Fruit fly (Drosophila melanogaster) whole organism, embryonic: ENCODE data around the gene mRpS33.

Experiments used
- Asciz ChIP-seq: fragments of 200-800 bp; sonication (Bioruptor generic); optimal IDR thresholded peaks from 2 replicates; lab custom pipeline; 2017; ENCODE audit warnings: missing biosample characterization, mild to moderate bottlenecking, missing genetic modification characterization, missing genetic modification reagents
- Atf-2 ChIP-seq: fragments of 200-800 bp; sonication (Bioruptor generic); optimal IDR thresholded peaks from 2 replicates; lab custom pipeline; 2016; ENCODE audit warnings: missing biosample characterization, missing genetic modification characterization
- B-H2 ChIP-seq: fragments of 200-800 bp; sonication (Bioruptor generic); optimal IDR thresholded peaks from 2 replicates; lab custom pipeline; 2018; ENCODE audit warnings: missing biosample characterization, mild to moderate bottlenecking, missing genetic modification characterization
- Bdp1 ChIP-seq: fragments of 200-800 bp; sonication (Bioruptor generic); optimal IDR thresholded peaks from 3 replicates; lab custom pipeline; 2016; ENCODE audit warnings: missing biosample characterization, missing genetic modification characterization
- CG10321 ChIP-seq: fragments of 200-800 bp; sonication (Bioruptor generic); IDR thresholded peaks from 2 replicates; pipeline ENCODE4 v1.3.6; 2022; ENCODE audit warnings: missing biosample characterization, missing genetic modification characterization
- CG10462 ChIP-seq: fragments of 200-800 bp; sonication (Bioruptor generic); optimal IDR thresholded peaks from 2 replicates; lab custom pipeline; 2016; ENCODE audit warnings: missing biosample characterization, missing genetic modification characterization
- CG12219 ChIP-seq: fragments of 200-800 bp; sonication (Bioruptor generic); optimal IDR thresholded peaks from 3 replicates; lab custom pipeline; 2018; ENCODE audit warnings: missing biosample characterization, mild to moderate bottlenecking, missing genetic modification characterization
- CG12236 ChIP-seq: fragments of 200-800 bp; sonication (Bioruptor generic); optimal IDR thresholded peaks from 2 replicates; lab custom pipeline; 2016; ENCODE audit warnings: missing biosample characterization, missing genetic modification characterization
- CG12391 ChIP-seq: fragments of 200-800 bp; sonication (Bioruptor generic); optimal IDR thresholded peaks from 3 replicates; lab custom pipeline; 2018; ENCODE audit warnings: missing biosample characterization, mild to moderate bottlenecking, missing genetic modification characterization, moderate library complexity
- CG15269 ChIP-seq: fragments of 200-800 bp; sonication (Bioruptor generic); optimal IDR thresholded peaks from 2 replicates; lab custom pipeline; 2018; ENCODE audit warnings: missing biosample characterization, mild to moderate bottlenecking, missing genetic modification characterization, moderate library complexity
- CG1647 ChIP-seq: fragments of 200-800 bp; sonication (Bioruptor generic); optimal IDR thresholded peaks from 3 replicates; lab custom pipeline; 2016; ENCODE audit warnings: missing biosample characterization, missing genetic modification characterization
- CG17361 ChIP-seq: fragments of 200-800 bp; sonication (Bioruptor generic); IDR thresholded peaks from 3 replicates; pipeline ENCODE4 v1.3.6; 2022; ENCODE audit warnings: missing biosample characterization, missing genetic modification characterization
- CG17568 ChIP-seq: fragments of 200-800 bp; sonication (Bioruptor generic); optimal IDR thresholded peaks from 2 replicates; lab custom pipeline; 2018; ENCODE audit warnings: missing biosample characterization, mild to moderate bottlenecking, missing genetic modification characterization, moderate library complexity
- CG18619 ChIP-seq: fragments of 200-800 bp; sonication (Bioruptor generic); optimal IDR thresholded peaks from 3 replicates; lab custom pipeline; 2017; ENCODE audit warnings: missing biosample characterization, mild to moderate bottlenecking, missing genetic modification characterization
- CG2875 ChIP-seq: fragments of 200-800 bp; sonication (Bioruptor generic); optimal IDR thresholded peaks from 2 replicates; lab custom pipeline; 2017; ENCODE audit warnings: missing biosample characterization, mild to moderate bottlenecking, missing genetic modification characterization, missing genetic modification reagents
- CG3065 ChIP-seq: fragments of 200-800 bp; sonication (Bioruptor generic); optimal IDR thresholded peaks from 2 replicates; lab custom pipeline; 2016; ENCODE audit warnings: missing biosample characterization, missing genetic modification characterization
- CG32532 ChIP-seq: fragments of 200-800 bp; sonication (Bioruptor generic); IDR thresholded peaks from 2 replicates; pipeline ENCODE4 v1.3.6; 2022; ENCODE audit warnings: missing biosample characterization, missing genetic modification characterization
- CG33213 ChIP-seq: fragments of 200-800 bp; sonication (Bioruptor generic); optimal IDR thresholded peaks from 3 replicates; lab custom pipeline; 2016; ENCODE audit warnings: missing biosample characterization, missing genetic modification characterization
- CG3995 ChIP-seq: fragments of 200-800 bp; sonication (Bioruptor generic); optimal IDR thresholded peaks from 3 replicates; lab custom pipeline; 2016; ENCODE audit warnings: missing biosample characterization, missing genetic modification characterization
- CG8281 ChIP-seq: fragments of 200-800 bp; sonication (Bioruptor generic); optimal IDR thresholded peaks from 2 replicates; lab custom pipeline; 2018; ENCODE audit warnings: missing biosample characterization, mild to moderate bottlenecking, missing genetic modification characterization, moderate library complexity
- Dp ChIP-seq: fragments of 200-800 bp; sonication (Bioruptor generic); optimal IDR thresholded peaks from 2 replicates; lab custom pipeline; 2018; ENCODE audit warnings: missing biosample characterization, mild to moderate bottlenecking, missing genetic modification characterization, moderate library complexity
- Dref ChIP-seq: fragments of 200-800 bp; sonication (Bioruptor generic); IDR thresholded peaks from 2 replicates; pipeline ENCODE4 v1.3.6; 2022; ENCODE audit warnings: missing biosample characterization, missing genetic modification characterization
- Fer2 ChIP-seq: fragments of 200-800 bp; sonication (Bioruptor generic); optimal IDR thresholded peaks from 2 replicates; lab custom pipeline; 2018; ENCODE audit warnings: missing biosample characterization, mild to moderate bottlenecking, missing genetic modification characterization, moderate library complexity
- GATAe ChIP-seq: fragments of 200-800 bp; sonication (Bioruptor generic); conservative IDR thresholded peaks from 2 replicates; pipeline ENCODE4 v1.3.6; 2022; ENCODE audit warnings: missing biosample characterization, missing genetic modification characterization
- HmgZ ChIP-seq: fragments of 200-800 bp; sonication (Bioruptor generic); optimal IDR thresholded peaks from 2 replicates; lab custom pipeline; 2018; ENCODE audit warnings: missing biosample characterization, mild to moderate bottlenecking, missing genetic modification characterization
- Jarid2 ChIP-seq: fragments of 200-800 bp; sonication (Bioruptor generic); optimal IDR thresholded peaks from 3 replicates; lab custom pipeline; 2017; ENCODE audit warnings: mild to moderate bottlenecking, missing biosample characterization, missing genetic modification reagents, missing genetic modification characterization
- Mad ChIP-seq: fragments of 200-800 bp; sonication (Bioruptor generic); optimal IDR thresholded peaks from 2 replicates; lab custom pipeline; 2016; ENCODE audit warnings: missing biosample characterization, missing genetic modification characterization
- Med ChIP-seq: fragments of 200-800 bp; sonication (Bioruptor generic); peaks from one replicate; lab custom pipeline; 2016; ENCODE audit warnings: missing biosample characterization, missing genetic modification characterization, mild to moderate bottlenecking, inconsistent platforms, moderate library complexity
- Trl ChIP-seq, 3 experiments: fragments of >200 bp in 2 of 3; fragments of 200-800 bp in 1 of 3; sonication (Bioruptor generic) in 1 of 3; optimal IDR thresholded peaks; 2 replicates in 1 of 3; 3 replicates in 2 of 3; lab custom pipeline; 2016 to 2017; ENCODE audit warnings: missing biosample characterization in 1 of 3, missing genetic modification characterization in 1 of 3
- ato ChIP-seq: fragments of 200-800 bp; sonication (Bioruptor generic); IDR thresholded peaks from 2 replicates; pipeline ENCODE4 v1.3.6; 2022; ENCODE audit warnings: missing biosample characterization, missing genetic modification characterization; ENCODE audit not compliant: partially characterized antibody
- bigmax ChIP-seq: fragments of 200-800 bp; sonication (Bioruptor generic); optimal IDR thresholded peaks from 2 replicates; lab custom pipeline; 2018; ENCODE audit warnings: missing biosample characterization, mild to moderate bottlenecking, missing genetic modification characterization
- chif ChIP-seq, 2 experiments: fragments of 200-800 bp; sonication (Bioruptor generic); optimal IDR thresholded peaks; 3 replicates each; lab custom pipeline; 2016; ENCODE audit warnings: missing biosample characterization in 2 of 2, missing genetic modification characterization in 2 of 2
- cwo ChIP-seq: fragments of 200-800 bp; sonication (Bioruptor generic); optimal IDR thresholded peaks from 3 replicates; lab custom pipeline; 2017; ENCODE audit warnings: missing biosample characterization, missing genetic modification characterization, mild to moderate bottlenecking, moderate library complexity, missing genetic modification reagents
- dm ChIP-seq: fragments of 200-800 bp; sonication (Bioruptor generic); optimal IDR thresholded peaks from 3 replicates; lab custom pipeline; 2016; ENCODE audit warnings: missing biosample characterization, missing genetic modification characterization
- inv ChIP-seq: fragments of 200-800 bp; sonication (Bioruptor generic); IDR thresholded peaks from 2 replicates; pipeline ENCODE4 v1.3.6; 2022; ENCODE audit warnings: missing biosample characterization, missing genetic modification characterization; ENCODE audit not compliant: partially characterized antibody
- jigr1 ChIP-seq: fragments of 200-800 bp; sonication (Bioruptor generic); IDR thresholded peaks from 3 replicates; pipeline ENCODE4 v1.3.6; 2022; ENCODE audit warnings: missing biosample characterization, missing genetic modification characterization
- ken ChIP-seq: fragments of 200-800 bp; sonication (Bioruptor generic); IDR thresholded peaks from 3 replicates; pipeline ENCODE4 v1.3.6; 2022; ENCODE audit warnings: missing biosample characterization, missing genetic modification characterization
- mam ChIP-seq: fragments of 200-800 bp; sonication (Bioruptor generic); optimal IDR thresholded peaks from 3 replicates; lab custom pipeline; 2016; ENCODE audit warnings: missing biosample characterization, missing genetic modification characterization
- nerfin-1 ChIP-seq: fragments of 200-800 bp; sonication (Bioruptor generic); optimal IDR thresholded peaks from 3 replicates; lab custom pipeline; 2019; ENCODE audit warnings: missing biosample characterization, mild to moderate bottlenecking, missing genetic modification characterization, moderate library complexity
- pzg ChIP-seq: fragments of 200-800 bp; sonication (Bioruptor generic); optimal IDR thresholded peaks from 3 replicates; lab custom pipeline; 2018; ENCODE audit warnings: missing biosample characterization, mild to moderate bottlenecking, missing genetic modification characterization, moderate library complexity
- rib ChIP-seq: fragments of 200-800 bp; sonication (Bioruptor generic); IDR thresholded peaks from 2 replicates; pipeline ENCODE4 v1.3.6; 2022; ENCODE audit warnings: missing biosample characterization, missing genetic modification characterization
- shn ChIP-seq: fragments of 200-800 bp; sonication (Bioruptor generic); optimal IDR thresholded peaks from 3 replicates; lab custom pipeline; 2016; ENCODE audit warnings: missing biosample characterization, missing genetic modification characterization
- slp2 ChIP-seq: fragments of 200-800 bp; sonication (Bioruptor generic); optimal IDR thresholded peaks from 2 replicates; lab custom pipeline; 2016; ENCODE audit warnings: missing biosample characterization, missing genetic modification characterization
- sna ChIP-seq: fragments of 200-800 bp; sonication (Bioruptor generic); IDR thresholded peaks from 2 replicates; pipeline ENCODE4 v1.3.6; 2022; ENCODE audit warnings: missing biosample characterization, missing genetic modification characterization; ENCODE audit not compliant: partially characterized antibody
- tio ChIP-seq: fragments of 200-800 bp; sonication (Bioruptor generic); optimal IDR thresholded peaks from 2 replicates; lab custom pipeline; 2017; ENCODE audit warnings: missing biosample characterization, missing genetic modification characterization, inconsistent platforms
- tup ChIP-seq: fragments of 200-800 bp; sonication (Bioruptor generic); optimal IDR thresholded peaks from 2 replicates; lab custom pipeline; 2016; ENCODE audit warnings: missing biosample characterization, mild to moderate bottlenecking, missing genetic modification characterization, moderate library complexity
- unc-4 ChIP-seq: fragments of 200-800 bp; sonication (Bioruptor generic); IDR thresholded peaks from 2 replicates; pipeline ENCODE4 v1.3.6; 2022; ENCODE audit warnings: missing biosample characterization, missing genetic modification characterization; ENCODE audit not compliant: partially characterized antibody
- wor ChIP-seq: fragments of 200-800 bp; sonication (Bioruptor generic); IDR thresholded peaks from 2 replicates; pipeline ENCODE4 v1.3.6; 2022; ENCODE audit warnings: missing biosample characterization, missing genetic modification characterization
- z ChIP-seq: fragments of 200-800 bp; sonication (Bioruptor generic); IDR thresholded peaks from 3 replicates; pipeline ENCODE4 v1.3.6; 2022; ENCODE audit warnings: missing biosample characterization, missing genetic modification characterization

mRpS33 gene

DNA sequence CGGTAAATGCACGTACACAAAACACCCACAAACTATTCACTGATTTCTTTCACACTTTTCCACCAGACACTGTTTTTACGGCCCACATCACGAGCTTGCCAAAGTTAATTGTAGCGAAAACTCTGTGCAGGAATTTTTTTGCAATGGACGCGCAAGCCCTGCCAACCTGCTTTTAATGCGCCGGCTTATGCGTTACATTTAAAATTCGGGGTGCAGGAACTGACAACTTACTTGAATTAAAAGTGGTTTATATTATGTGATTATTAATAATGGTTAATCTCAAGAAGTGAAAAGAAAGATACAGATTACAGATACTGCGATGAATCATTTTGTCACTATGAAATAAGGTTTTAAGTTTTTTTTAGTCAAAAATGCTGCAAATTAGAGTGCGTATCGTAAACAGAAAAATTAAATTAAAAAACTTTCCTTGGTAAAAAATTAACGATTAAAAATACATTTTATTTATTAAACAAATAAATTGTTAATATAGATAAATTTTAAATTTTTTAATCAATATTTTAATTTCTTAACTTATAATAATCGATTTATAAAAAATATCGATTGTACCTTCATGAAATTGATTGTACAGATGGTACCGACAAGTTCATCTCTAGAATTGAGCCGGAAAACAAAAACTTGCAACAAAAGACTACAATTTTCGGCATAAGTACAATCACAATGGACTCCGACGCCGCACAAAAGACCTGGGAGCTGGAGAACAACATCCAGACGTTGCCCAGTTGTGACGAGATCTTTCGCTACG lies 33.3 kb upstream of the mRpS33 start, which contains the start of the genes CG42232 and CSN5 (continued):
- peak; percentile 9 for TF ChIP-seq tup (GFP tag; lab: Kevin White, UChicago)
- TF ChIP-seq CG10321 (GFP tag; lab: Robert Waterston, UW) = no peak
- no peak for TF ChIP-seq ato (GFP tag; lab: Robert Waterston, UW)
- TF ChIP-seq Jarid2 (GFP tag; lab: Kevin White, UChicago) = no peak
- peak; percentile 47 for TF ChIP-seq Mad (GFP tag; lab: Kevin White, UChicago)
- peak; percentile 45 for TF ChIP-seq CG3995 (GFP tag; lab: Kevin White, UChicago)
- TF ChIP-seq slp2 (GFP tag; lab: Kevin White, UChicago) = no peak
- peak; percentile 22 for TF ChIP-seq Atf-2 (GFP tag; lab: Kevin White, UChicago)
- TF ChIP-seq CG1647 (GFP tag; lab: Kevin White, UChicago) = peak; percentile 46
- TF ChIP-seq GATAe = no peak
- TF ChIP-seq CG10462 (GFP tag; lab: Kevin White, UChicago) = peak; percentile 45
- TF ChIP-seq CG32532 = peak; percentile 57
- TF ChIP-seq wor (GFP tag; lab: Robert Waterston, UW) = no peak
- TF ChIP-seq Fer2 = peak; percentile 47
- peak; percentile 99 for TF ChIP-seq nerfin-1 (tag; lab: Kevin White, UChicago)
- no peak for TF ChIP-seq CG33213 (GFP tag; lab: Kevin White, UChicago)
- TF ChIP-seq CG17568 = no peak
- peak; percentile 82 for TF ChIP-seq CG12391 (tag; lab: Kevin White, UChicago)
- TF ChIP-seq mam (GFP tag; lab: Kevin White, UChicago) = peak; percentile 69
- TF ChIP-seq CG12219 (GFP tag; lab: Kevin White, UChicago) = no peak
- TF ChIP-seq jigr1 (GFP tag; lab: Robert Waterston, UW) = no peak
- 0 out of 2 replicates have a peak, but pooled peaks have one; percentile 30 for TF ChIP-seq rib
- TF ChIP-seq ken (GFP tag; lab: Robert Waterston, UW) = no peak
- peak; percentile 46 for TF ChIP-seq Dp
- no peak for TF ChIP-seq Trl (optimal IDR thresholded peaks at IDR 0.05; lab: Kevin White, UChicago)
- TF ChIP-seq Trl (GFP tag; optimal IDR thresholded peaks at IDR 0.05; lab: Kevin White, UChicago) = peak; percentile 40
- no peak for TF ChIP-seq Med (GFP tag; lab: Kevin White, UChicago)
- TF ChIP-seq HmgZ (tag; lab: Kevin White, UChicago) = peak; percentile 25
- no peak for TF ChIP-seq B-H2 (GFP tag; lab: Kevin White, UChicago)
- peak; percentile 28 for TF ChIP-seq dm (GFP tag; lab: Kevin White, UChicago)
- TF ChIP-seq chif (GFP tag; optimal IDR thresholded peaks at IDR 0.05; lab: Kevin White, UChicago) = peak; percentile 28 to 45
- no peak for TF ChIP-seq CG8281 (tag; lab: Kevin White, UChicago)
- TF ChIP-seq Dref (GFP tag; lab: Robert Waterston, UW) = peak; percentile 60
- TF ChIP-seq CG2875 = peak; percentile 26
- TF ChIP-seq bigmax (GFP tag; lab: Kevin White, UChicago) = no peak
- TF ChIP-seq Asciz (GFP tag; lab: Kevin White, UChicago) = peak; percentile 39
- peak; percentile 41 for TF ChIP-seq tio (GFP tag; lab: Kevin White, UChicago)
- no peak; the same call in 2 of the 3 replicates for TF ChIP-seq CG17361
- no peak for TF ChIP-seq sna (GFP tag; lab: Robert Waterston, UW)
- no peak for TF ChIP-seq CG12236 (GFP tag; lab: Kevin White, UChicago)
- no peak for TF ChIP-seq z (GFP tag; lab: Robert Waterston, UW)
- TF ChIP-seq CG18619 (GFP tag; lab: Kevin White, UChicago) = peak; percentile 9
- TF ChIP-seq unc-4 (GFP tag; lab: Robert Waterston, UW) = peak; percentile 50; the same call in 1 of the 2 replicates
- TF ChIP-seq inv (GFP tag; lab: Robert Waterston, UW) = no peak
- TF ChIP-seq pzg = peak; percentile 50
- no peak for TF ChIP-seq cwo (GFP tag; lab: Kevin White, UChicago)
- TF ChIP-seq Bdp1 = no peak
- TF ChIP-seq CG15269 = no peak
- no peak for TF ChIP-seq CG3065 (GFP tag; lab: Kevin White, UChicago)
- peak; percentile 12 for TF ChIP-seq shn
